Fruit fly (Drosophila melanogaster) S2 (cell line): Measurements from ENCODE around the gene drd.

Experiments
- CG8478 ChIP-seq: fragments of >200 bp; optimal IDR thresholded peaks from 2 replicates; lab custom pipeline; 2018
- CTCF ChIP-seq, 2 experiments: fragments of >200 bp; optimal IDR thresholded peaks; 2 replicates each; lab custom pipeline; 2018

DNA sequence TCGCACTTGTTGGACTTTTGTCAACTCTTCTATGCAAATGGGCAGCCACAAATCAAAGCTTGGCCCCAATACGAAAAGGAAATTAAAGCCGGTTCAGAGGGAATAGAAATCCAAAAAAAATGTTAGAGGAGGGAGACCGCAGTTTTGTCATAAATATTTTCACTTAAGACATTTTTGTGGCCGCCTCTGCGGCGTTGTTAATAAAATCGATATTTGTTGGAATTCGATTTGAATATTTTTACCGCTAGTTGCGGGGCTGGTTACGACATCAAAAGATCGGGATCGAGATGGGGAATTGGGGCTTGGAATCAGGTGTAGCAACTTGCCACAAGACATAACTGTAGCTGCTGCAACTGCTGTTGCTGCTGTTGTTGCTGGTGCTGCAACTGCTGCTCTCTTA lies 31.7 kb downstream of the drd start:
- TF ChIP-seq CG8478 (lab: Kevin White, UChicago) (no peak), CTCF (optimal IDR thresholded peaks at IDR 0.05; lab: Kevin White, UChicago) (no peak)
